Worm (Caenorhabditis elegans): ENCODE data around the gene sru-4.

Gene sru-4

DNA sequence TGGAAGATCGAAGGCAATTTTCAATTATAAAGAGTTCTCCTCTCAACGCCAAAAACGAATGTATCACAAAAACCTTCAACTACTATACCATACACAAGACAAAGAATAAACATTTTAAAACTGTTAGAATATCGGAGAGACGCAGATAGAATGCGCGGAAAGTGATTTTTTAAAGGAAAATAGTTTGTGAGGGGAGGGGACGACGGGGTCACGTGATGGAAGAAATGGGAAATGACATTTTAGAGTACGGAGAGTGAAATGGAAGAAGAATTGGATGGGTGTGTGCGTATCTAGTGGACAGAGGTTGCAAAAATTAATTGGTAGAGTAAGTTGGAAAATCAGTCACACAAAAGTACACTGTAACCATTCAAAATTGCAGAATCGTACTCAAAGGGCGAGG, 36.2 kb downstream of the sru-4 start:
- TF ChIP-seq mbf-1 (tag; optimal IDR thresholded peaks at IDR 0.05) = no peak
- peak; percentile 61 for TF ChIP-seq sma-9 (GFP tag; optimal IDR thresholded peaks at IDR 0.05)
- TF ChIP-seq sma-9 (tag; optimal IDR thresholded peaks at IDR 0.05) = no peak
- no peak for TF ChIP-seq skn-1 (tag; optimal IDR thresholded peaks at IDR 0.05)
- peak; percentile 27 for TF ChIP-seq egl-27 (tag; optimal IDR thresholded peaks at IDR 0.05)
- TF ChIP-seq nhr-21 (tag; optimal IDR thresholded peaks at IDR 0.05) = peak; percentile 41
- peak; percentile 79 for TF ChIP-seq sma-3 (GFP tag; optimal IDR thresholded peaks at IDR 0.05)
- no peak for TF ChIP-seq mdl-1 (tag; optimal IDR thresholded peaks at IDR 0.05)
- peak; percentile 38 for TF ChIP-seq crh-2 (tag; optimal IDR thresholded peaks at IDR 0.05)
- TF ChIP-seq nhr-237 (tag; optimal IDR thresholded peaks at IDR 0.05) = no peak
- TF ChIP-seq elt-1 (tag; optimal IDR thresholded peaks at IDR 0.05) = no peak
- TF ChIP-seq elt-3 (tag; optimal IDR thresholded peaks at IDR 0.05) = no peak
- TF ChIP-seq C34F6.9 (tag; optimal IDR thresholded peaks at IDR 0.05) = peak; percentile 20
- TF ChIP-seq gmeb-1 (tag; optimal IDR thresholded peaks at IDR 0.05) = peak; percentile 50
- TF ChIP-seq F13H6.1 (tag; optimal IDR thresholded peaks at IDR 0.05) = peak; percentile 9
- no peak for TF ChIP-seq dmd-4 (tag; optimal IDR thresholded peaks at IDR 0.05)
- TF ChIP-seq lsy-2 (tag; optimal IDR thresholded peaks at IDR 0.05) = peak in 1 of 2 experiments; percentile 34
- TF ChIP-seq unc-62 (GFP tag; optimal IDR thresholded peaks at IDR 0.05) = no peak
- TF ChIP-seq blmp-1 (tag; optimal IDR thresholded peaks at IDR 0.05; ENCODE audit: insufficient read depth) = peak; percentile 67
- TF ChIP-seq nhr-129 (tag; optimal IDR thresholded peaks at IDR 0.05) = peak; percentile 63
- TF ChIP-seq fos-1 (tag; optimal IDR thresholded peaks at IDR 0.05) = peak; percentile 9
- TF ChIP-seq ztf-4 (tag; optimal IDR thresholded peaks at IDR 0.05) = no peak
- TF ChIP-seq nhr-25 (tag; optimal IDR thresholded peaks at IDR 0.05) = peak; percentile 89
- peak; percentile 72 for TF ChIP-seq ceh-16 (tag; optimal IDR thresholded peaks at IDR 0.05)

DNA sequence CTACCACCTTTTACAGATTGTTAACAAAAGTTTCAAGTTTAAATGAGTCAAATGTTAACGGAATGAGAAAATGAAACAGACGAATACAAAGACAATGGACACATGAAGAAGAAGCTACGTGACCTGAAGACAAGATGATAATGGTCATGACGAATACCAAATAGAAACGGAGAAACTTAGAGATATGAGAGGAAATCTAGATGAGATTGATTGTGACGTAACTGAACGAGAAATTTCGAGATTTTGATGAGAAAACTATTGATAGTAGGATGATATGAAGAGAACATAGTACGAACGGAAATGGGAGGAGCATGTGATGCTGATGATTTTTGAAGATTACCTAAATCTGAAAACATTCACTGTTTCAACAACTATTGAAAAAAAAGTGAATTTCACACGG, 36.9 kb downstream of the sru-4 start:
- TF ChIP-seq lsy-2 (tag; optimal IDR thresholded peaks at IDR 0.05) = no peak
- no peak for TF ChIP-seq snpc-4 (tag; optimal IDR thresholded peaks at IDR 0.05)
- TF ChIP-seq peb-1 (tag; optimal IDR thresholded peaks at IDR 0.05) = no peak
- TF ChIP-seq nhr-25 (tag; optimal IDR thresholded peaks at IDR 0.05) = peak; percentile 69
- no peak for TF ChIP-seq gmeb-1 (tag; optimal IDR thresholded peaks at IDR 0.05)
- TF ChIP-seq mab-5 (tag; optimal IDR thresholded peaks at IDR 0.05) = no peak
- TF ChIP-seq sem-4 (tag; optimal IDR thresholded peaks at IDR 0.05) = no peak
- no peak for TF ChIP-seq ztf-1 (GFP tag; conservative IDR thresholded peaks at IDR 0.05)
- TF ChIP-seq unc-62 (GFP tag; optimal IDR thresholded peaks at IDR 0.05) = no peak
- TF ChIP-seq lin-39 (tag; optimal IDR thresholded peaks at IDR 0.05) = no peak
- no peak for TF ChIP-seq alr-1 (tag; optimal IDR thresholded peaks at IDR 0.05)
- TF ChIP-seq unc-39 (tag; optimal IDR thresholded peaks at IDR 0.05) = no peak
- TF ChIP-seq lin-11 (tag; optimal IDR thresholded peaks at IDR 0.05) = no peak
- no peak for TF ChIP-seq mdl-1 (tag; optimal IDR thresholded peaks at IDR 0.05)
- TF ChIP-seq nhr-11 (tag; optimal IDR thresholded peaks at IDR 0.05) = no peak
- no peak for TF ChIP-seq ztf-4 (tag; optimal IDR thresholded peaks at IDR 0.05)
- peak; percentile 70 for TF ChIP-seq nhr-21 (tag; optimal IDR thresholded peaks at IDR 0.05)
- TF ChIP-seq ZK546.5 (tag; optimal IDR thresholded peaks at IDR 0.05) = no peak
- peak; percentile 36 for TF ChIP-seq fos-1 (tag; optimal IDR thresholded peaks at IDR 0.05)
- no peak for TF ChIP-seq nhr-237 (tag; optimal IDR thresholded peaks at IDR 0.05)
- TF ChIP-seq sma-9 (GFP tag; optimal IDR thresholded peaks at IDR 0.05) = peak; percentile 72
- no peak for TF ChIP-seq sma-9 (tag; optimal IDR thresholded peaks at IDR 0.05)
- TF ChIP-seq nhr-6 (tag; optimal IDR thresholded peaks at IDR 0.05) = no peak
- no peak for TF ChIP-seq skn-1 (tag; optimal IDR thresholded peaks at IDR 0.05)
- no peak for TF ChIP-seq ceh-16 (tag; optimal IDR thresholded peaks at IDR 0.05)
- TF ChIP-seq unc-55 (GFP tag; optimal IDR thresholded peaks at IDR 0.05) = no peak
- peak; percentile 28 for TF ChIP-seq nhr-129 (tag; optimal IDR thresholded peaks at IDR 0.05)
- TF ChIP-seq ceh-82 (tag; optimal IDR thresholded peaks at IDR 0.05) = no peak
- TF ChIP-seq nhr-77 (tag; optimal IDR thresholded peaks at IDR 0.05) = no peak
- TF ChIP-seq blmp-1 (tag; optimal IDR thresholded peaks at IDR 0.05; ENCODE audit: insufficient read depth) = peak; percentile 82
- no peak for TF ChIP-seq elt-1 (tag; optimal IDR thresholded peaks at IDR 0.05)
- TF ChIP-seq R02D3.7 (tag; optimal IDR thresholded peaks at IDR 0.05) = no peak
- no peak for TF ChIP-seq C34F6.9 (tag; optimal IDR thresholded peaks at IDR 0.05)
- no peak for TF ChIP-seq nhr-10 (tag; optimal IDR thresholded peaks at IDR 0.05)
- TF ChIP-seq aly-2 (tag; optimal IDR thresholded peaks at IDR 0.05) = no peak
- no peak for TF ChIP-seq mbf-1 (tag; optimal IDR thresholded peaks at IDR 0.05)
- no peak for TF ChIP-seq nhr-12 (tag; optimal IDR thresholded peaks at IDR 0.05)
- no peak for TF ChIP-seq zag-1 (tag; optimal IDR thresholded peaks at IDR 0.05)
- TF ChIP-seq dmd-4 (tag; optimal IDR thresholded peaks at IDR 0.05) = no peak
- no peak for TF ChIP-seq elt-3 (tag; optimal IDR thresholded peaks at IDR 0.05)
- no peak for TF ChIP-seq Y55F3AM.14 (GFP tag; optimal IDR thresholded peaks at IDR 0.05)
- peak; percentile 33 for TF ChIP-seq crh-2 (tag; optimal IDR thresholded peaks at IDR 0.05)
- no peak for TF ChIP-seq ztf-11 (tag; optimal IDR thresholded peaks at IDR 0.05)
- no peak for TF ChIP-seq ama-1 (optimal IDR thresholded peaks at IDR 0.05)
- TF ChIP-seq F13H6.1 (tag; optimal IDR thresholded peaks at IDR 0.05) = no peak
- no peak for TF ChIP-seq nhr-23 (tag; optimal IDR thresholded peaks at IDR 0.05)
- peak; percentile 76 for TF ChIP-seq sma-3 (GFP tag; optimal IDR thresholded peaks at IDR 0.05)
- TF ChIP-seq egl-27 (tag; optimal IDR thresholded peaks at IDR 0.05) = no peak
- no peak for TF ChIP-seq lin-13 (GFP tag; optimal IDR thresholded peaks at IDR 0.05)

Data from whole organism, L2 larva.